Fruit fly (Drosophila melanogaster) whole organism: ENCODE measurements around the gene Erk7.
A peak's percentile ranks its signal among the peaks of the same experiment; 100 is the strongest.

ENCODE experiments used
- CG8478 ChIP-seq: fragments of >200 bp; optimal IDR thresholded peaks from 2 replicates; lab custom pipeline; 2018; ENCODE audit warnings: inconsistent platforms
- Dll ChIP-seq: fragments of >200 bp; optimal IDR thresholded peaks from 2 replicates; lab custom pipeline; 2017
- EcR ChIP-seq, 2 experiments: fragments of >200 bp; optimal IDR thresholded peaks; 2 replicates each; lab custom pipeline; 2017; ENCODE audit warnings: missing biosample characterization in 2 of 2, missing genetic modification characterization in 2 of 2, missing genetic modification reagents in 2 of 2
- pan ChIP-seq: fragments of >200 bp; optimal IDR thresholded peaks from 2 replicates; lab custom pipeline; 2017
- psq ChIP-seq: fragments of >200 bp; optimal IDR thresholded peaks from 2 replicates; lab custom pipeline; 2017
- usp ChIP-seq: fragments of >200 bp; optimal IDR thresholded peaks from 2 replicates; lab custom pipeline; 2017; ENCODE audit warnings: missing biosample characterization, missing genetic modification characterization, mixed read lengths

Gene Erk7

dm6 chrX:9267598-9267997 is at the start of gene Erk7:
Erk7 (minus strand) TSS chrX:9267698.
- TF ChIP-seq Dll (lab: Kevin White, UChicago) = no peak
- TF ChIP-seq EcR (GFP tag; optimal IDR thresholded peaks at IDR 0.05; lab: Kevin White, UChicago) = no peak
- TF ChIP-seq pan = no peak
- TF ChIP-seq CG8478 (lab: Kevin White, UChicago) = no peak
- no peak for TF ChIP-seq psq (lab: Kevin White, UChicago)
- TF ChIP-seq usp (GFP tag; lab: Kevin White, UChicago) = no peak

- no peak for TF ChIP-seq Dll (lab: Kevin White, UChicago)
- TF ChIP-seq usp (GFP tag; lab: Kevin White, UChicago) = no peak
- no peak for TF ChIP-seq CG8478 (lab: Kevin White, UChicago)
- TF ChIP-seq psq (lab: Kevin White, UChicago) = no peak
- TF ChIP-seq pan = no peak
- TF ChIP-seq EcR (GFP tag; optimal IDR thresholded peaks at IDR 0.05; lab: Kevin White, UChicago) = no peak
Observed at dm6 chrX:9317100-9317499, 49.6 kb upstream of the Erk7 start.

dm6 chrX:9309959-9310658 is 42.6 kb upstream of the Erk7 start:
- TF ChIP-seq pan (no peak), EcR (GFP tag; optimal IDR thresholded peaks at IDR 0.05; lab: Kevin White, UChicago) (no peak), psq (lab: Kevin White, UChicago) (no peak), CG8478 (lab: Kevin White, UChicago) (no peak), Dll (lab: Kevin White, UChicago) (no peak), usp (GFP tag; lab: Kevin White, UChicago) (no peak)

dm6 chrX:9305735-9306134 is 38.2 kb upstream of the Erk7 start:
- TF ChIP-seq EcR (GFP tag; optimal IDR thresholded peaks at IDR 0.05; lab: Kevin White, UChicago) = no peak
- TF ChIP-seq psq (lab: Kevin White, UChicago) = no peak
- no peak for TF ChIP-seq usp (GFP tag; lab: Kevin White, UChicago)
- TF ChIP-seq CG8478 (lab: Kevin White, UChicago) = no peak
- TF ChIP-seq Dll (lab: Kevin White, UChicago) = no peak
- TF ChIP-seq pan = no peak

dm6 chrX:9297661-9298433 is 30.3 kb upstream of the Erk7 start:
- no peak for TF ChIP-seq usp (GFP tag; lab: Kevin White, UChicago)
- TF ChIP-seq psq (lab: Kevin White, UChicago) = no peak
- TF ChIP-seq EcR (GFP tag; optimal IDR thresholded peaks at IDR 0.05; lab: Kevin White, UChicago) = no peak
- TF ChIP-seq Dll (lab: Kevin White, UChicago) = no peak
- no peak for TF ChIP-seq pan
- TF ChIP-seq CG8478 (lab: Kevin White, UChicago) = no peak

dm6 chrX:9296518-9296917 is 29.0 kb upstream of the Erk7 start:
- no peak for TF ChIP-seq usp (GFP tag; lab: Kevin White, UChicago)
- TF ChIP-seq Dll (lab: Kevin White, UChicago) = no peak
- TF ChIP-seq CG8478 (lab: Kevin White, UChicago) = no peak
- TF ChIP-seq pan = no peak
- TF ChIP-seq EcR (GFP tag; optimal IDR thresholded peaks at IDR 0.05; lab: Kevin White, UChicago) = no peak
- no peak for TF ChIP-seq psq (lab: Kevin White, UChicago)

dm6 chrX:9295518-9295917 is 28.0 kb upstream of the Erk7 start:
- TF ChIP-seq EcR (GFP tag; optimal IDR thresholded peaks at IDR 0.05; lab: Kevin White, UChicago) (no peak), pan (no peak), psq (lab: Kevin White, UChicago) (no peak), CG8478 (lab: Kevin White, UChicago) (no peak), Dll (lab: Kevin White, UChicago) (no peak), usp (GFP tag; lab: Kevin White, UChicago) (no peak)

dm6 chrX:9291270-9291669 is 23.8 kb upstream of the Erk7 start:
- no peak for TF ChIP-seq Dll (lab: Kevin White, UChicago)
- no peak for TF ChIP-seq psq (lab: Kevin White, UChicago)

dm6 chrX:9286386-9286785 is 18.9 kb upstream of the Erk7 start:
- no peak for TF ChIP-seq psq (lab: Kevin White, UChicago)

dm6 chrX:9284024-9284738 is 16.7 kb upstream of the Erk7 start, which contains the start of gene lz:
lz (plus strand) TSS chrX:9284649.
- peak; percentile 42 for TF ChIP-seq Dll (lab: Kevin White, UChicago)
- TF ChIP-seq pan = no peak
- no peak for TF ChIP-seq psq (lab: Kevin White, UChicago)
- no peak for TF ChIP-seq EcR (GFP tag; optimal IDR thresholded peaks at IDR 0.05; lab: Kevin White, UChicago)
- TF ChIP-seq usp (GFP tag; lab: Kevin White, UChicago) = no peak

- TF ChIP-seq pan (no peak), psq (lab: Kevin White, UChicago) (no peak)
Observed at dm6 chrX:9282783-9283289, 15.3 kb upstream of the Erk7 start, which contains the start of gene c11.1. c11.1 (minus strand) TSS chrX:9283117.
